Worm (Caenorhabditis elegans) whole organism, young adult: Measurements from ENCODE around the gene F41E6.17.

Experiments used
- C06A6.2 ChIP-seq: fragments of 200-800 bp; sonication (Bioruptor generic); conservative IDR thresholded peaks from 2 replicates; pipeline ENCODE4 v1.3.6; 2022; ENCODE audit warnings: missing genetic modification characterization, missing compliant biosample characterization
- D2030.7 ChIP-seq: fragments of 200-800 bp; sonication (Bioruptor generic); IDR thresholded peaks from 2 replicates; pipeline ENCODE4 v1.3.6; 2022; ENCODE audit warnings: missing genetic modification reagents, missing genetic modification characterization, missing compliant biosample characterization
- K11D2.4 ChIP-seq: fragments of 200-800 bp; sonication (Bioruptor generic); IDR thresholded peaks from 2 replicates; pipeline ENCODE4 v1.3.6; 2022; ENCODE audit warnings: missing genetic modification reagents, missing genetic modification characterization, missing compliant biosample characterization
- K12H6.12 ChIP-seq: fragments of 200-800 bp; sonication (Bioruptor generic); optimal IDR thresholded peaks from 2 replicates; lab custom pipeline; 2018; ENCODE audit warnings: mild to moderate bottlenecking, missing genetic modification characterization, missing compliant biosample characterization
- T07F8.4 ChIP-seq: sonication (generic microtip); optimal IDR thresholded peaks from 2 replicates; lab custom pipeline; 2016; ENCODE audit warnings: mild to moderate bottlenecking, missing genetic modification characterization, moderate library complexity, missing compliant biosample characterization
- Y67H2A.10 ChIP-seq: fragments of 200-800 bp; sonication (Bioruptor generic); conservative IDR thresholded peaks from 2 replicates; pipeline ENCODE4 v1.3.6; 2022; ENCODE audit warnings: missing genetic modification reagents, missing genetic modification characterization, missing compliant biosample characterization
- Y79H2A.3 ChIP-seq: fragments of 200-800 bp; sonication (Bioruptor generic); conservative IDR thresholded peaks from 2 replicates; pipeline ENCODE4 v1.3.6; 2022; ENCODE audit warnings: missing genetic modification reagents, missing genetic modification characterization, missing compliant biosample characterization
- ama-1 ChIP-seq, 3 experiments: fragments of 150-350 bp in 1 of 3; sonication (generic microtip) in 2 of 3; optimal IDR thresholded peaks; 2 replicates each; lab custom pipeline; 2014 to 2018; ENCODE audit warnings: missing biosample characterization in 2 of 3, missing genetic modification characterization in 2 of 3, missing genetic modification reagents in 2 of 3
- athp-1 ChIP-seq: sonication (generic microtip); optimal IDR thresholded peaks from 2 replicates; lab custom pipeline; 2017; ENCODE audit warnings: mild to moderate bottlenecking, missing genetic modification characterization, missing compliant biosample characterization
- attf-6 ChIP-seq: fragments of 200-800 bp; sonication (Bioruptor generic); IDR thresholded peaks from 2 replicates; pipeline ENCODE4 v1.3.6; 2022; ENCODE audit warnings: missing genetic modification reagents, missing genetic modification characterization, missing compliant biosample characterization
- cebp-2 ChIP-seq: fragments of 200-800 bp; sonication (Bioruptor generic); IDR thresholded peaks from 2 replicates; pipeline ENCODE4 v1.3.6; 2022; ENCODE audit warnings: missing genetic modification characterization, missing compliant biosample characterization
- ceh-40 ChIP-seq: fragments of 200-800 bp; sonication (Bioruptor generic); IDR thresholded peaks from 2 replicates; pipeline ENCODE4 v1.3.6; 2022; ENCODE audit warnings: missing genetic modification characterization, missing compliant biosample characterization
- ceh-58 ChIP-seq: fragments of 200-800 bp; sonication (Bioruptor generic); IDR thresholded peaks from 2 replicates; pipeline ENCODE4 v1.3.6; 2022; ENCODE audit warnings: missing genetic modification characterization, missing compliant biosample characterization
- efl-1 ChIP-seq: fragments of 150-350 bp; optimal IDR thresholded peaks from 2 replicates; lab custom pipeline; 2014; ENCODE audit warnings: missing biosample characterization, missing genetic modification reagents, missing genetic modification characterization
- egl-18 ChIP-seq: fragments of 200-800 bp; sonication (Bioruptor generic); IDR thresholded peaks from 2 replicates; pipeline ENCODE4 v1.3.6; 2022; ENCODE audit warnings: missing genetic modification reagents, missing genetic modification characterization, missing compliant biosample characterization
- fkh-3 ChIP-seq: sonication (generic microtip); optimal IDR thresholded peaks from 2 replicates; lab custom pipeline; 2016; ENCODE audit warnings: mild to moderate bottlenecking, missing genetic modification characterization, missing compliant biosample characterization
- hlh-12 ChIP-seq: sonication (generic microtip); optimal IDR thresholded peaks from 2 replicates; lab custom pipeline; 2016; ENCODE audit warnings: missing genetic modification characterization, missing compliant biosample characterization
- hlh-26 ChIP-seq: fragments of 200-800 bp; sonication (Bioruptor generic); conservative IDR thresholded peaks from 2 replicates; pipeline ENCODE4 v1.3.6; 2022; ENCODE audit warnings: missing genetic modification reagents, missing genetic modification characterization, missing compliant biosample characterization
- hmg-1.2 ChIP-seq: fragments of 200-800 bp; sonication (Bioruptor generic); IDR thresholded peaks from 2 replicates; pipeline ENCODE4 v1.3.6; 2022; ENCODE audit warnings: missing genetic modification reagents, missing genetic modification characterization, missing compliant biosample characterization
- hmg-20 ChIP-seq: fragments of 200-800 bp; sonication (Bioruptor generic); IDR thresholded peaks from 2 replicates; pipeline ENCODE4 v1.3.6; 2022; ENCODE audit warnings: missing genetic modification reagents, missing genetic modification characterization, missing compliant biosample characterization
- hrde-1 ChIP-seq: sonication (generic microtip); optimal IDR thresholded peaks from 2 replicates; lab custom pipeline; 2016; ENCODE audit warnings: missing genetic modification characterization, mild to moderate bottlenecking, missing compliant biosample characterization, moderate library complexity, missing genotype, missing genetic modification reagents, borderline replicate concordance
- lin-26 ChIP-seq: fragments of 200-800 bp; sonication (Bioruptor generic); IDR thresholded peaks from 2 replicates; pipeline ENCODE4 v1.3.6; 2022; ENCODE audit warnings: missing genetic modification reagents, missing genetic modification characterization, missing compliant biosample characterization
- lin-40 ChIP-seq: sonication (generic microtip); optimal IDR thresholded peaks from 2 replicates; lab custom pipeline; 2016; ENCODE audit warnings: missing genetic modification characterization, mild to moderate bottlenecking, missing compliant biosample characterization, missing genotype, missing genetic modification reagents
- madf-3 ChIP-seq: fragments of 200-800 bp; sonication (Bioruptor generic); IDR thresholded peaks from 2 replicates; pipeline ENCODE4 v1.3.6; 2022; ENCODE audit warnings: missing genetic modification reagents, missing genetic modification characterization, missing compliant biosample characterization
- mes-4 ChIP-seq: sonication (generic microtip); optimal IDR thresholded peaks from 2 replicates; lab custom pipeline; 2016; ENCODE audit warnings: missing genotype, missing genetic modification characterization, missing compliant biosample characterization
- nfya-1 ChIP-seq: sonication (generic microtip); optimal IDR thresholded peaks from 2 replicates; lab custom pipeline; 2017; ENCODE audit warnings: antibody characterized with exemption, missing compliant biosample characterization, missing genetic modification characterization, borderline replicate concordance; ENCODE audit not compliant: insufficient read depth
- nfya-2 ChIP-seq: fragments of 200-800 bp; sonication (Bioruptor generic); IDR thresholded peaks from 2 replicates; pipeline ENCODE4 v1.3.6; 2022; ENCODE audit warnings: missing genetic modification reagents, missing genetic modification characterization, missing compliant biosample characterization
- nhr-120 ChIP-seq: fragments of 200-800 bp; sonication (Bioruptor generic); IDR thresholded peaks from 2 replicates; pipeline ENCODE4 v1.3.6; 2022; ENCODE audit warnings: missing genetic modification characterization, missing compliant biosample characterization
- nhr-80 ChIP-seq: sonication (generic microtip); optimal IDR thresholded peaks from 2 replicates; lab custom pipeline; 2016; ENCODE audit warnings: missing genetic modification characterization, missing compliant biosample characterization
- pbrm-1 ChIP-seq: fragments of 200-800 bp; sonication (Bioruptor generic); IDR thresholded peaks from 2 replicates; pipeline ENCODE4 v1.3.6; 2022; ENCODE audit warnings: missing genetic modification reagents, missing genetic modification characterization, missing compliant biosample characterization
- rec-8 ChIP-seq, 2 experiments: sonication (generic microtip); optimal IDR thresholded peaks; 2 replicates each; lab custom pipeline; 2016; ENCODE audit warnings: mild to moderate bottlenecking in 2 of 2, missing genetic modification characterization in 2 of 2, missing genetic modification reagents in 2 of 2, missing genotype in 2 of 2, missing biosample characterization in 1 of 2, missing compliant biosample characterization in 1 of 2, moderate library complexity in 1 of 2
- repo-1 ChIP-seq: sonication (generic microtip); optimal IDR thresholded peaks from 2 replicates; lab custom pipeline; 2017; ENCODE audit warnings: mild to moderate bottlenecking, missing genetic modification characterization, missing compliant biosample characterization
- xnd-1 ChIP-seq: sonication (generic microtip); optimal IDR thresholded peaks from 2 replicates; lab custom pipeline; 2016; ENCODE audit warnings: missing genotype, missing genetic modification reagents, missing genetic modification characterization, missing compliant biosample characterization
- ztf-25 ChIP-seq: fragments of 200-800 bp; sonication (Bioruptor generic); IDR thresholded peaks from 2 replicates; pipeline ENCODE4 v1.3.6; 2022; ENCODE audit warnings: missing genetic modification reagents, missing genetic modification characterization, missing compliant biosample characterization

The F41E6.17 gene

ce11 chrV:8599192-8599591, 24.7 kb upstream of the F41E6.17 start, which contains the start of gene F41E6.7:
F41E6.7 (minus strand) TSS chrV:8599292.
- TF ChIP-seq nfya-2 (GFP tag; lab: Robert Waterston, UW) (no peak), athp-1 (tag; lab: Kevin White, UChicago) (no peak), ceh-40 (GFP tag; lab: Robert Waterston, UW) (no peak), hmg-1.2 (GFP tag; lab: Robert Waterston, UW) (no peak), nhr-120 (no peak), hlh-26 (GFP tag; lab: Robert Waterston, UW) (no peak), egl-18 (GFP tag; lab: Robert Waterston, UW) (no peak), repo-1 (tag; lab: Kevin White, UChicago) (no peak), T07F8.4 (no peak), K12H6.12 (no peak), Y67H2A.10 (no peak), Y79H2A.3 (GFP tag; lab: Robert Waterston, UW) (no peak)
- TF ChIP-seq, all 124 proteins: peak for 0

ce11 chrV:8599957-8600356, 23.9 kb upstream of the F41E6.17 start:
- TF ChIP-seq C06A6.2 = no peak
- no peak for TF ChIP-seq madf-3
- TF ChIP-seq, all 124 proteins: peak for 0

- TF ChIP-seq efl-1 (GFP tag; lab: Kevin White, UChicago) (no peak), K11D2.4 (GFP tag; lab: Robert Waterston, UW) (no peak), hmg-20 (GFP tag; lab: Robert Waterston, UW) (no peak), ceh-58 (GFP tag; lab: Robert Waterston, UW) (no peak), hrde-1 (tag; lab: Kevin White, UChicago) (no peak), D2030.7 (GFP tag; lab: Robert Waterston, UW) (no peak), pbrm-1 (GFP tag; lab: Robert Waterston, UW) (no peak), ama-1 (optimal IDR thresholded peaks at IDR 0.05; lab: Kevin White, UChicago) (no peak), ama-1 (GFP tag; optimal IDR thresholded peaks at IDR 0.05; lab: Kevin White, UChicago) (no peak), hlh-26 (GFP tag; lab: Robert Waterston, UW) (no peak), xnd-1 (tag; lab: Kevin White, UChicago) (no peak)
These were observed 22.5 kb upstream of the F41E6.17 start, which contains the start of gene F41E6.8 for ce11 chrV:8601420-8601819. F41E6.8 (minus strand) TSS chrV:8601520.

ce11 chrV:8602638-8603037, 21.3 kb upstream of the F41E6.17 start, which contains the start of gene F41E6.15:
F41E6.15 (minus strand) TSS chrV:8602738.
- no peak for TF ChIP-seq mes-4 (tag; lab: Kevin White, UChicago)
- no peak for TF ChIP-seq ztf-25 (GFP tag; lab: Robert Waterston, UW)
- no peak for TF ChIP-seq fkh-3 (tag; lab: Kevin White, UChicago)
- TF ChIP-seq cebp-2 = no peak
- TF ChIP-seq attf-6 = no peak
- no peak for TF ChIP-seq lin-40
- TF ChIP-seq hlh-12 (tag; lab: Kevin White, UChicago) = no peak

- TF ChIP-seq nhr-80 (peak; percentile 53), rec-8 (tag; optimal IDR thresholded peaks at IDR 0.05; lab: Kevin White, UChicago) (no peak), attf-6 (no peak), K11D2.4 (GFP tag; lab: Robert Waterston, UW) (no peak), lin-26 (no peak), ceh-58 (GFP tag; lab: Robert Waterston, UW) (no peak), nfya-1 (no peak)
These were observed 20.6 kb upstream of the F41E6.17 start, which contains the start of gene F41E6.5 for ce11 chrV:8603272-8603671. F41E6.5 (plus strand) TSS chrV:8603480.
